2 worm cellular contexts compared by ENCODE assay signal in the genomic region with DNA sequence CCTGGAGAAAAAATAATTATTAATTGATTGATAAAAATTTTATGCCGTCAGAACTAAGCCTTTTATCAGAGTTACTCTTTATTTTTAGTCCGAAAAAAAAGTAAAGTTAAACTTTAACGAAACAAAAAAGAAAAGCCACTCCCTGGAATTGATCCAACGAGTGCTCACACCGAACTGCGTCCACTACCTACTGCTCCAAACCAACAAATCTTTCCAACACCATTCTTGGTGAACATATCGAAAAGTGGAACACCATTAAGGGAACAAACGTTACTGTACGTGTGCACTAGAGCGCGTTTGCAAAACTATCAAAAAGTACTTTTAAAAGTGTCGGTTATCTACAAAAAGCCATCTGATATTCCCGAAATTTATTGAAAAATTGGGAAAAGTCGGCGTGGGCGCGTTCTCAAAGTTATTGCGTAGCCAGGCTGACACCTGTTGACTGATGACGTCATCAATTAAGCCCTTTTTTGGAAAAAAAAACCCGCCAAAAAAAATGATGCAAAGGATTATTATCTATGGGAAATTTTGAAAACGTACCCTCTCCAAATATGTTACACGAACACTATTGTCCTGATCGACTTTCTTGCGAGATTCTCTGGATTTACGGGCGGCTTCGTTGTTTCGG.
TF ChIP-seq lines count a peak whose summit lies in the region.

No protein-coding gene starts in this region.

TF ChIP-seq in whole organism, L4 larva, 104 proteins besides CTCF, POLR2A, EP300 and RAD21 (continued from another document):
- TF ChIP-seq zip-11 (GFP tag; IDR thresholded peaks at IDR 0.05; lab: Robert Waterston, UW) (no peak), mep-1 (tag; optimal IDR thresholded peaks at IDR 0.05; lab: Kevin White, UChicago) (no peak), F37D6.2 (tag; optimal IDR thresholded peaks at IDR 0.05; lab: Kevin White, UChicago) (no peak), saeg-2 (GFP tag; IDR thresholded peaks at IDR 0.05; lab: Robert Waterston, UW) (no peak), egl-43 (GFP tag; IDR thresholded peaks at IDR 0.05; lab: Robert Waterston, UW) (peak; percentile 90), ceh-82 (tag; optimal IDR thresholded peaks at IDR 0.05; lab: Kevin White, UChicago) (no peak), hmg-1.1 (GFP tag; IDR thresholded peaks at IDR 0.05; lab: Robert Waterston, UW) (no peak), nhr-237 (tag; optimal IDR thresholded peaks at IDR 0.05; lab: Kevin White, UChicago) (no peak), ama-1 (optimal IDR thresholded peaks at IDR 0.05; lab: Kevin White, UChicago) (no peak), zip-2 (tag; optimal IDR thresholded peaks at IDR 0.05; lab: Kevin White, UChicago) (no peak), nhr-28 (tag; optimal IDR thresholded peaks at IDR 0.05; lab: Kevin White, UChicago) (no peak), madf-5 (GFP tag; IDR thresholded peaks at IDR 0.05; lab: Robert Waterston, UW) (peak; percentile 44 to 75; a peak in 3 of 4 replicates), lin-15B (tag; optimal IDR thresholded peaks at IDR 0.05; lab: Kevin White, UChicago) (no peak), dmd-9 (GFP tag; IDR thresholded peaks at IDR 0.05; lab: Robert Waterston, UW) (peak; percentile 57; the same call in 1 of the 2 replicates), dpl-1 (GFP tag; optimal IDR thresholded peaks at IDR 0.05; lab: Kevin White, UChicago) (no peak), spr-3 (GFP tag; optimal IDR thresholded peaks at IDR 0.05; lab: Kevin White, UChicago) (peak; percentile 49), F49E8.2 (tag; optimal IDR thresholded peaks at IDR 0.05; lab: Kevin White, UChicago; ENCODE audit: borderline replicate concordance) (peak; percentile 88), T20F7.1 (GFP tag; optimal IDR thresholded peaks at IDR 0.05; lab: Kevin White, UChicago) (no peak), ctbp-1 (GFP tag; IDR thresholded peaks at IDR 0.05; lab: Robert Waterston, UW) (peak; percentile 65), pha-4 (GFP tag; IDR thresholded peaks at IDR 0.05; lab: Robert Waterston, UW) (peak; percentile 83), pha-4 (tag; optimal IDR thresholded peaks at IDR 0.05; lab: Kevin White, UChicago) (no peak), nhr-77 (tag; optimal IDR thresholded peaks at IDR 0.05; lab: Kevin White, UChicago) (no peak), lin-38 (GFP tag; IDR thresholded peaks at IDR 0.05; lab: Robert Waterston, UW) (peak; percentile 87), ces-1 (GFP tag; optimal IDR thresholded peaks at IDR 0.05; lab: Kevin White, UChicago) (no peak), Y105C5A.15 (GFP tag; IDR thresholded peaks at IDR 0.05; lab: Robert Waterston, UW) (peak; percentile 89), aha-1 (tag; lab: Kevin White, UChicago) (peak; percentile 26), attf-4 (tag; optimal IDR thresholded peaks at IDR 0.05; lab: Kevin White, UChicago) (no peak), nhr-42 (GFP tag; IDR thresholded peaks at IDR 0.05; lab: Robert Waterston, UW) (0 out of 2 replicates have a peak, but pooled peaks have one; percentile 46), ZK337.2 (GFP tag; IDR thresholded peaks at IDR 0.05; lab: Robert Waterston, UW) (0 out of 2 replicates have a peak, but pooled peaks have one; percentile 9), nhr-111 (GFP tag; optimal IDR thresholded peaks at IDR 0.05; lab: Kevin White, UChicago) (no peak)

TF ChIP-seq in whole organism, young adult, 124 proteins besides CTCF, POLR2A, EP300 and RAD21 (continued from another document):
- TF ChIP-seq attf-6 (GFP tag; IDR thresholded peaks at IDR 0.05; lab: Robert Waterston, UW), result peak; percentile 100
- TF ChIP-seq hmg-1.2 (GFP tag; IDR thresholded peaks at IDR 0.05; lab: Robert Waterston, UW), result peak; percentile 78
- TF ChIP-seq egrh-3 (GFP tag; IDR thresholded peaks at IDR 0.05; lab: Robert Waterston, UW), result no peak
- TF ChIP-seq efl-1 (GFP tag; optimal IDR thresholded peaks at IDR 0.05; lab: Kevin White, UChicago), result peak; percentile 33
- peak; percentile 17; the same call in 1 of the 2 replicates for TF ChIP-seq lir-1 (GFP tag; conservative IDR thresholded peaks at IDR 0.05; lab: Robert Waterston, UW)
- peak; percentile 51 for TF ChIP-seq madf-10 (tag; optimal IDR thresholded peaks at IDR 0.05; lab: Kevin White, UChicago)
- TF ChIP-seq ztf-25 (GFP tag; IDR thresholded peaks at IDR 0.05; lab: Robert Waterston, UW), result peak; percentile 92
- TF ChIP-seq egl-44 (GFP tag; IDR thresholded peaks at IDR 0.05; lab: Robert Waterston, UW), result peak; percentile 78
- peak; percentile 67 for TF ChIP-seq lsl-1 (GFP tag; optimal IDR thresholded peaks at IDR 0.05; lab: Kevin White, UChicago)
- peak; percentile 70 for TF ChIP-seq aptf-2 (GFP tag; conservative IDR thresholded peaks at IDR 0.05; lab: Robert Waterston, UW)
- no peak for TF ChIP-seq nfyb-1 (GFP tag; IDR thresholded peaks at IDR 0.05; lab: Robert Waterston, UW)
- peak; percentile 85 for TF ChIP-seq hrde-1 (tag; optimal IDR thresholded peaks at IDR 0.05; lab: Kevin White, UChicago; ENCODE audit: borderline replicate concordance)
- no peak for TF ChIP-seq ccch-3 (GFP tag; optimal IDR thresholded peaks at IDR 0.05; lab: Kevin White, UChicago)
- TF ChIP-seq F37B4.10 (GFP tag; IDR thresholded peaks at IDR 0.05; lab: Robert Waterston, UW), result 0 out of 2 replicates have a peak, but pooled peaks have one; percentile 62
- TF ChIP-seq athp-1 (tag; optimal IDR thresholded peaks at IDR 0.05; lab: Kevin White, UChicago), result peak; percentile 86
- TF ChIP-seq K11D2.4 (GFP tag; IDR thresholded peaks at IDR 0.05; lab: Robert Waterston, UW), result no peak
- peak; percentile 36 for TF ChIP-seq ceh-27 (GFP tag; optimal IDR thresholded peaks at IDR 0.05; lab: Kevin White, UChicago)
